Worm (Caenorhabditis elegans) whole organism, young adult: Measurements from ENCODE around the gene pgm-2.

ENCODE experiments used
- B0019.2 ChIP-seq: fragments of 200-800 bp; sonication (Bioruptor generic); conservative IDR thresholded peaks from 2 replicates; pipeline ENCODE4 v1.3.6; 2022; ENCODE audit warnings: missing genetic modification reagents, missing genetic modification characterization, missing compliant biosample characterization
- B0336.3 ChIP-seq: fragments of 200-800 bp; sonication (Bioruptor generic); IDR thresholded peaks from 2 replicates; pipeline ENCODE4 v1.3.6; 2022; ENCODE audit warnings: missing genetic modification characterization, missing compliant biosample characterization
- F55B11.4 ChIP-seq: sonication (generic microtip); optimal IDR thresholded peaks from 2 replicates; lab custom pipeline; 2016; ENCODE audit warnings: missing compliant biosample characterization, missing genetic modification characterization, borderline replicate concordance; ENCODE audit not compliant: insufficient read depth
- T07F8.4 ChIP-seq: sonication (generic microtip); optimal IDR thresholded peaks from 2 replicates; lab custom pipeline; 2016; ENCODE audit warnings: mild to moderate bottlenecking, missing genetic modification characterization, moderate library complexity, missing compliant biosample characterization
- Y53F4B.3 ChIP-seq: fragments of 200-800 bp; sonication (Bioruptor generic); IDR thresholded peaks from 2 replicates; pipeline ENCODE4 v1.3.6; 2022; ENCODE audit warnings: missing genetic modification reagents, missing genetic modification characterization, missing compliant biosample characterization
- Y56A3A.18 ChIP-seq: fragments of 200-800 bp; sonication (Bioruptor generic); IDR thresholded peaks from 2 replicates; pipeline ENCODE4 v1.3.6; 2022; ENCODE audit warnings: missing genetic modification reagents, missing genetic modification characterization, missing compliant biosample characterization
- atf-7 ChIP-seq: sonication (generic microtip); optimal IDR thresholded peaks from 2 replicates; lab custom pipeline; 2017; ENCODE audit warnings: mild to moderate bottlenecking, missing genetic modification characterization, missing compliant biosample characterization
- athp-1 ChIP-seq: sonication (generic microtip); optimal IDR thresholded peaks from 2 replicates; lab custom pipeline; 2017; ENCODE audit warnings: mild to moderate bottlenecking, missing genetic modification characterization, missing compliant biosample characterization
- attf-3 ChIP-seq: fragments of 200-800 bp; sonication (Bioruptor generic); conservative IDR thresholded peaks from 2 replicates; pipeline ENCODE4 v1.3.6; 2022; ENCODE audit warnings: missing genetic modification reagents, missing genetic modification characterization, missing compliant biosample characterization
- bed-1 ChIP-seq: fragments of 200-800 bp; sonication (Bioruptor generic); IDR thresholded peaks from 2 replicates; pipeline ENCODE4 v1.3.6; 2022; ENCODE audit warnings: missing genetic modification reagents, missing genetic modification characterization, missing compliant biosample characterization
- ccch-3 ChIP-seq: fragments of 200-800 bp; sonication (Bioruptor generic); optimal IDR thresholded peaks from 2 replicates; lab custom pipeline; 2018; ENCODE audit warnings: mild to moderate bottlenecking, missing genetic modification characterization, missing compliant biosample characterization
- cebp-2 ChIP-seq: fragments of 200-800 bp; sonication (Bioruptor generic); IDR thresholded peaks from 2 replicates; pipeline ENCODE4 v1.3.6; 2022; ENCODE audit warnings: missing genetic modification characterization, missing compliant biosample characterization
- ceh-100 ChIP-seq: fragments of 200-800 bp; sonication (Bioruptor generic); IDR thresholded peaks from 2 replicates; pipeline ENCODE4 v1.3.6; 2022; ENCODE audit warnings: missing genetic modification reagents, missing genetic modification characterization, missing compliant biosample characterization
- ceh-27 ChIP-seq: fragments of 200-800 bp; sonication (Bioruptor generic); optimal IDR thresholded peaks from 2 replicates; lab custom pipeline; 2018; ENCODE audit warnings: mild to moderate bottlenecking, missing genetic modification characterization, moderate library complexity, missing compliant biosample characterization
- ceh-40 ChIP-seq: fragments of 200-800 bp; sonication (Bioruptor generic); IDR thresholded peaks from 2 replicates; pipeline ENCODE4 v1.3.6; 2022; ENCODE audit warnings: missing genetic modification characterization, missing compliant biosample characterization
- ceh-79 ChIP-seq: sonication (generic microtip); optimal IDR thresholded peaks from 2 replicates; lab custom pipeline; 2017; ENCODE audit warnings: mild to moderate bottlenecking, missing genetic modification characterization, missing compliant biosample characterization
- chd-7 ChIP-seq: sonication (generic microtip); optimal IDR thresholded peaks from 2 replicates; lab custom pipeline; 2016; ENCODE audit warnings: mild to moderate bottlenecking, missing genetic modification characterization, moderate library complexity, missing compliant biosample characterization
- efl-1 ChIP-seq: fragments of 150-350 bp; optimal IDR thresholded peaks from 2 replicates; lab custom pipeline; 2014; ENCODE audit warnings: missing biosample characterization, missing genetic modification reagents, missing genetic modification characterization
- fkh-3 ChIP-seq: sonication (generic microtip); optimal IDR thresholded peaks from 2 replicates; lab custom pipeline; 2016; ENCODE audit warnings: mild to moderate bottlenecking, missing genetic modification characterization, missing compliant biosample characterization
- hrde-1 ChIP-seq: sonication (generic microtip); optimal IDR thresholded peaks from 2 replicates; lab custom pipeline; 2016; ENCODE audit warnings: missing genetic modification characterization, mild to moderate bottlenecking, missing compliant biosample characterization, moderate library complexity, missing genotype, missing genetic modification reagents, borderline replicate concordance
- hsf-1 ChIP-seq: fragments of 200-800 bp; sonication (Bioruptor generic); IDR thresholded peaks from 2 replicates; pipeline ENCODE4 v1.3.6; 2022; ENCODE audit warnings: missing genetic modification reagents, missing genetic modification characterization, missing compliant biosample characterization
- let-526 ChIP-seq: fragments of 200-800 bp; sonication (Bioruptor generic); IDR thresholded peaks from 2 replicates; pipeline ENCODE4 v1.3.6; 2022; ENCODE audit warnings: missing genetic modification reagents, missing genetic modification characterization, missing compliant biosample characterization
- lin-35 ChIP-seq, 3 experiments: fragments of 150-350 bp in 2 of 3; sonication (generic microtip) in 1 of 3; optimal IDR thresholded peaks; 2 replicates each; lab custom pipeline; 2014 to 2018; ENCODE audit warnings: missing biosample characterization in 3 of 3, missing genetic modification characterization in 3 of 3, missing genetic modification reagents in 3 of 3
- lin-40 ChIP-seq: sonication (generic microtip); optimal IDR thresholded peaks from 2 replicates; lab custom pipeline; 2016; ENCODE audit warnings: missing genetic modification characterization, mild to moderate bottlenecking, missing compliant biosample characterization, missing genotype, missing genetic modification reagents
- lin-54 ChIP-seq: fragments of 200-800 bp; sonication (Bioruptor generic); optimal IDR thresholded peaks from 2 replicates; lab custom pipeline; 2018; ENCODE audit warnings: mild to moderate bottlenecking, missing genetic modification characterization, missing compliant biosample characterization
- mes-4 ChIP-seq: sonication (generic microtip); optimal IDR thresholded peaks from 2 replicates; lab custom pipeline; 2016; ENCODE audit warnings: missing genotype, missing genetic modification characterization, missing compliant biosample characterization
- nfya-1 ChIP-seq: sonication (generic microtip); optimal IDR thresholded peaks from 2 replicates; lab custom pipeline; 2017; ENCODE audit warnings: antibody characterized with exemption, missing compliant biosample characterization, missing genetic modification characterization, borderline replicate concordance; ENCODE audit not compliant: insufficient read depth
- nhr-90 ChIP-seq: sonication (generic microtip); optimal IDR thresholded peaks from 2 replicates; lab custom pipeline; 2016; ENCODE audit warnings: missing genotype, mild to moderate bottlenecking, missing genetic modification characterization, missing compliant biosample characterization
- pbrm-1 ChIP-seq: fragments of 200-800 bp; sonication (Bioruptor generic); IDR thresholded peaks from 2 replicates; pipeline ENCODE4 v1.3.6; 2022; ENCODE audit warnings: missing genetic modification reagents, missing genetic modification characterization, missing compliant biosample characterization
- pha-4 ChIP-seq: fragments of 150-350 bp; sonication (generic microtip); optimal IDR thresholded peaks from 2 replicates; lab custom pipeline; 2014; ENCODE audit warnings: missing biosample characterization, missing genetic modification reagents, missing genetic modification characterization
- sdz-38 ChIP-seq: sonication (generic microtip); optimal IDR thresholded peaks from 2 replicates; lab custom pipeline; 2016; ENCODE audit warnings: missing genotype, missing genetic modification characterization, missing compliant biosample characterization
- snpc-1.1 ChIP-seq: sonication (generic microtip); optimal IDR thresholded peaks from 2 replicates; lab custom pipeline; 2017; ENCODE audit warnings: missing genetic modification characterization, mild to moderate bottlenecking, missing compliant biosample characterization, antibody characterized with exemption, moderate library complexity, missing genotype, missing genetic modification reagents; ENCODE audit not compliant: insufficient read depth
- snpc-4 ChIP-seq, 5 experiments: fragments of 150-350 bp in 1 of 5; sonication (generic microtip) in 4 of 5; optimal IDR thresholded peaks; 2 replicates each; lab custom pipeline; 2014 to 2018; ENCODE audit warnings: missing genetic modification characterization in 5 of 5, missing biosample characterization in 3 of 5, antibody characterized with exemption in 2 of 5, mild to moderate bottlenecking in 2 of 5, missing compliant biosample characterization in 2 of 5, missing genotype in 2 of 5, moderate library complexity in 2 of 5, missing genetic modification reagents in 1 of 5
- somi-1 ChIP-seq: fragments of 200-800 bp; sonication (Bioruptor generic); optimal IDR thresholded peaks from 2 replicates; lab custom pipeline; 2018; ENCODE audit warnings: mild to moderate bottlenecking, missing genetic modification characterization, missing compliant biosample characterization
- sptf-2 ChIP-seq: fragments of 200-800 bp; sonication (Bioruptor generic); optimal IDR thresholded peaks from 2 replicates; lab custom pipeline; 2018; ENCODE audit warnings: mild to moderate bottlenecking, missing genetic modification characterization, missing compliant biosample characterization
- tbx-9 ChIP-seq: sonication (generic microtip); optimal IDR thresholded peaks from 2 replicates; lab custom pipeline; 2016; ENCODE audit warnings: borderline replicate concordance, missing genetic modification characterization, inconsistent platforms, missing compliant biosample characterization
- tlf-1 ChIP-seq: fragments of 200-800 bp; sonication (Bioruptor generic); optimal IDR thresholded peaks from 2 replicates; lab custom pipeline; 2018; ENCODE audit warnings: mild to moderate bottlenecking, missing genetic modification characterization, missing compliant biosample characterization
- unc-62 ChIP-seq: fragments of 150-350 bp; optimal IDR thresholded peaks from 2 replicates; lab custom pipeline; 2014; ENCODE audit warnings: missing biosample characterization, missing genetic modification reagents, missing genetic modification characterization

pgm-2 gene

DNA sequence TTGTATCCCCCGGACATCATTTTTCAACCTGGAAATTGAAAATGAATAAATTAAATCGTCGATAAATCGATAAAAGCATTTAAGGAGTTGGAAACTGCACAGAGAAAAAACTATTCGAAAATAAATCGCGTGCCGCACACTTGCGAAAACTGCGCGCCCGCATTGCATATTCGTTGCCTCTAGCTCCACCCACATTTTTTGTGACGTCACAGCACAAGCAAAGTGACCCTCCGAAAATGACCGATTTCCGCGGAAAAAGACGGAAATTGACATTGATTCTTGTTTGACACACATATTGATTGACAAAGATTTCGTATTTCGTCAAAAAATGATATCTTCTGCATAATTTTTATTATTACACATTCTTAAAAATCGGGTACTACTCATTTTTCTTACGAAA lies 30.3 kb upstream of the pgm-2 start, which contains the start of gene cpf-2 (continued):
- TF ChIP-seq Y53F4B.3 (GFP tag; lab: Robert Waterston, UW) (no peak), snpc-1.1 (tag; lab: Kevin White, UChicago) (no peak), sdz-38 (tag; lab: Kevin White, UChicago) (no peak), ceh-27 (GFP tag; lab: Kevin White, UChicago) (peak; percentile 20), somi-1 (no peak), let-526 (GFP tag; lab: Robert Waterston, UW) (0 out of 2 replicates have a peak, but pooled peaks have one; percentile 10), attf-3 (GFP tag; lab: Robert Waterston, UW) (no peak), B0019.2 (GFP tag; lab: Robert Waterston, UW) (no peak), chd-7 (tag; lab: Kevin White, UChicago) (peak; percentile 13), ccch-3 (no peak), ceh-79 (tag; lab: Kevin White, UChicago) (no peak), sptf-2 (GFP tag; lab: Kevin White, UChicago) (no peak), ceh-100 (GFP tag; lab: Robert Waterston, UW) (peak; percentile 58), pha-4 (tag; lab: Kevin White, UChicago) (no peak), hsf-1 (GFP tag; lab: Robert Waterston, UW) (no peak), lin-54 (peak; percentile 66), lin-40 (peak; percentile 70), unc-62 (GFP tag; lab: Kevin White, UChicago) (no peak), efl-1 (no peak), ceh-40 (GFP tag; lab: Robert Waterston, UW) (peak; percentile 19; the same call in 1 of the 2 replicates), fkh-3 (tag; lab: Kevin White, UChicago) (no peak), tlf-1 (peak; percentile 14), Y56A3A.18 (GFP tag; lab: Robert Waterston, UW) (no peak), F55B11.4 (tag; lab: Kevin White, UChicago) (no peak), cebp-2 (GFP tag; lab: Robert Waterston, UW) (no peak), athp-1 (no peak), tbx-9 (tag; lab: Kevin White, UChicago) (no peak), nfya-1 (tag; lab: Kevin White, UChicago) (no peak), pbrm-1 (GFP tag; lab: Robert Waterston, UW) (peak; percentile 61; the same call in 1 of the 2 replicates), mes-4 (tag; lab: Kevin White, UChicago) (no peak), lin-35 (GFP tag; optimal IDR thresholded peaks at IDR 0.05; lab: Kevin White, UChicago) (peak in 1 of 3 experiments; percentile 35), snpc-4 (GFP tag; optimal IDR thresholded peaks at IDR 0.05; lab: Kevin White, UChicago) (no peak), snpc-4 (tag; optimal IDR thresholded peaks at IDR 0.05; lab: Kevin White, UChicago) (peak in 2 of 4 experiments; percentile 15 to 22), T07F8.4 (no peak), atf-7 (tag; lab: Kevin White, UChicago) (peak; percentile 48), B0336.3 (GFP tag; lab: Robert Waterston, UW) (peak; percentile 41; the same call in 1 of the 2 replicates), hrde-1 (tag; lab: Kevin White, UChicago) (peak; percentile 1)

DNA sequence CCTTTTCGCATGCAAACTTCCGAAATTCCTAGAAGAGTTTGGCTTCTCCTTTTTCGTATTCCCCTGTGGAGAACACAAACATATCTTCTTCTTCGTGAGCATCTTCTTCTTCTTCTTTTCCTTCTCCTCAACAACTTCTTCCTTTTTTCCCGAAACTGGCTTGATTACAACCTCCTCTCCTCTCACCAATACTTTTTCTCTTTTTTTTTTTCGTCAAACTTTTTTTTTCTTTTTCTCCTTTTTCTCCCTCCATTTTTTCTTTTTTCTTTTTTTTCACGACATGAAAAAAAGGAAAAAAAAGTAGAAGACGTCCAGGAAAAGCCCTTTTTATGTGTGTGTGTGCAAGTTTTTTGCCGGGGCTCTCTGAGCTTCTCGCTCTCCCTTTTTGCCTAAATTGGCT lies 28.3 kb upstream of the pgm-2 start:
- TF ChIP-seq bed-1 (no peak), lin-40 (peak; percentile 14), nhr-90 (tag; lab: Kevin White, UChicago) (no peak)
